Worm (Caenorhabditis elegans) whole organism, L1 larva: Measurements from ENCODE around the gene C50F4.1.

Experiments
- aha-1 ChIP-seq: fragments of 150-350 bp; optimal IDR thresholded peaks from 2 replicates; lab custom pipeline; 2014; ENCODE audit warnings: missing biosample characterization, missing genetic modification characterization
- elt-3 ChIP-seq, 6 experiments: fragments of 150-350 bp in 1 of 6; sonication (generic microtip); optimal IDR thresholded peaks; 2 replicates each; lab custom pipeline; 2017 to 2018; ENCODE audit warnings: missing biosample characterization in 6 of 6, missing genetic modification characterization in 6 of 6, inconsistent platforms in 1 of 6
- lin-35 ChIP-seq, 2 experiments: fragments of 150-350 bp; optimal IDR thresholded peaks; 2 replicates each; lab custom pipeline; 2014; ENCODE audit warnings: missing biosample characterization in 2 of 2, missing genetic modification characterization in 2 of 2, missing genetic modification reagents in 2 of 2

- TF ChIP-seq elt-3 (tag; optimal IDR thresholded peaks at IDR 0.05; lab: Kevin White, UChicago) (no peak), lin-35 (GFP tag; optimal IDR thresholded peaks at IDR 0.05; lab: Kevin White, UChicago) (no peak), aha-1 (tag; lab: Kevin White, UChicago) (no peak)
Measured at ce11 chrV:9499295-9499694, 27.3 kb upstream of the C50F4.1 start.
